Worm (Caenorhabditis elegans) whole organism, late embryonic: ENCODE results near the gene trx-3.

Source experiments
- ama-1 ChIP-seq: fragments of 150-350 bp; optimal IDR thresholded peaks from 2 replicates; lab custom pipeline; 2014
- ceh-9 ChIP-seq: sonication (generic microtip); optimal IDR thresholded peaks from 2 replicates; lab custom pipeline; 2016; ENCODE audit warnings: mild to moderate bottlenecking, missing genetic modification characterization, inconsistent platforms, missing compliant biosample characterization
- che-1 ChIP-seq: sonication (generic microtip); optimal IDR thresholded peaks from 2 replicates; lab custom pipeline; 2016; ENCODE audit warnings: mild to moderate bottlenecking, missing genetic modification characterization, missing compliant biosample characterization
- elt-4 ChIP-seq: sonication (generic microtip); optimal IDR thresholded peaks from 2 replicates; lab custom pipeline; 2016; ENCODE audit warnings: missing genetic modification characterization, missing compliant biosample characterization
- hlh-6 ChIP-seq: sonication (generic microtip); optimal IDR thresholded peaks from 2 replicates; lab custom pipeline; 2016; ENCODE audit warnings: missing genotype, missing genetic modification characterization, missing compliant biosample characterization
- odd-2 ChIP-seq: sonication (generic microtip); optimal IDR thresholded peaks from 2 replicates; lab custom pipeline; 2017; ENCODE audit warnings: antibody characterized with exemption, mild to moderate bottlenecking, missing genetic modification characterization, missing compliant biosample characterization
- pha-4 ChIP-seq: fragments of 150-350 bp; optimal IDR thresholded peaks from 2 replicates; lab custom pipeline; 2018; ENCODE audit warnings: missing biosample characterization, missing genetic modification reagents, missing genetic modification characterization
- tbx-2 ChIP-seq: sonication (generic microtip); optimal IDR thresholded peaks from 2 replicates; lab custom pipeline; 2016; ENCODE audit warnings: missing genetic modification characterization, missing compliant biosample characterization
- unc-86 ChIP-seq: sonication (generic microtip); optimal IDR thresholded peaks from 2 replicates; lab custom pipeline; 2016; ENCODE audit warnings: missing genetic modification characterization, missing compliant biosample characterization

ce11 chrIV:4449439-4449838 lies 37.4 kb upstream of the trx-3 start, which contains the start of gene R08C7.12:
- TF ChIP-seq pha-4 (tag; lab: Kevin White, UChicago) (no peak), odd-2 (no peak), tbx-2 (tag; lab: Kevin White, UChicago) (no peak), elt-4 (tag; lab: Kevin White, UChicago) (no peak), unc-86 (tag; lab: Kevin White, UChicago) (no peak), ceh-9 (no peak), hlh-6 (tag; lab: Kevin White, UChicago) (no peak), che-1 (no peak), ama-1 (lab: Kevin White, UChicago) (no peak)
